Worm (Caenorhabditis elegans): ENCODE measurements around the gene flp-16.

Gene flp-16

DNA sequence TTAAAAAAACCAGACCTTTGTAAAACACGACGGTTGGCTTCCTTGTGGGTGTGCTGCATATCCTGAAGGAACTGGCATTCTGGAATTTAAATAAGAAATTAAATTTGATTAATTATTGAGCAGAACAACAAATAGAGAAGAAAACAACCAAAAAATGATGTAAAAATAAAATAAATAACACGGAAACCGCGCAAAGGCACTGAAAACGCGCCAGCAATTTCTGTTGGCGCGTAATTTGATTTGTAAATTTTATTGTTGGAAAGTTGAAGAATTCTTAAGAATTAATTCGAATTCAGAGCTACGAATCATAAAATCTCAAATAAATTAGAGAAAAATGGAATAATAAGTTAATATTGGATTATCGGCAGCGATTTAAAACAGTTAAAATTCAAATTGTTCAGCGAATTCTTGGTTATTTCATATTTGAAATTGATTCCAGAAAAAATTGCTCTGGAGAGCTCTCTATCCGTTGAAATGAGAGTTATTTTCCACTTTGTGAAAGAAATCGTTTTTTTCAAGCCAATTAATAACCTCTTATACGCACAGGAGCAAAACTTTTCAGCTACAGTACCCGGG is 2.8 kb downstream of the flp-16 start, which contains the start of gene romo-1:
Gene romo-1, minus strand, starts transcription at position 79 of the 576 bp plus-strand sequence.
- TF ChIP-seq ets-7 (tag; optimal IDR thresholded peaks at IDR 0.05) (no peak), flt-1 (GFP tag; IDR thresholded peaks at IDR 0.05) (no peak), tbx-11 (GFP tag; IDR thresholded peaks at IDR 0.05) (no peak), hmg-4 (GFP tag; optimal IDR thresholded peaks at IDR 0.05) (no peak), ceh-36 (tag; optimal IDR thresholded peaks at IDR 0.05) (no peak), ceh-13 (GFP tag; optimal IDR thresholded peaks at IDR 0.05) (no peak), aly-1 (tag; optimal IDR thresholded peaks at IDR 0.05) (no peak), B0310.2 (tag; optimal IDR thresholded peaks at IDR 0.05) (no peak)

- TF ChIP-seq ama-1 (optimal IDR thresholded peaks at IDR 0.05) (no peak), hmg-4 (GFP tag; optimal IDR thresholded peaks at IDR 0.05) (no peak)
Measured at ce11 chrII:13239593-13239992, 4.5 kb downstream of the flp-16 start.

- no peak for TF ChIP-seq F13C5.2 (tag; optimal IDR thresholded peaks at IDR 0.05)
- TF ChIP-seq ama-1 (optimal IDR thresholded peaks at IDR 0.05) = no peak
- no peak for TF ChIP-seq scrt-1 (GFP tag; IDR thresholded peaks at IDR 0.05)
- TF ChIP-seq hmbx-1 (tag; optimal IDR thresholded peaks at IDR 0.05) = no peak
- no peak for TF ChIP-seq ceh-36 (tag; optimal IDR thresholded peaks at IDR 0.05)
- TF ChIP-seq hnd-1 (tag; optimal IDR thresholded peaks at IDR 0.05) = no peak
- no peak for TF ChIP-seq tra-4 (tag; optimal IDR thresholded peaks at IDR 0.05)
- no peak for TF ChIP-seq pes-1 (GFP tag; IDR thresholded peaks at IDR 0.05)
Measured at ce11 chrII:13243021-13243420, 7.9 kb downstream of the flp-16 start, which contains the start of gene F15D4.4. TSS of gene F15D4.4 (minus strand) at chrII:13243121.

DNA sequence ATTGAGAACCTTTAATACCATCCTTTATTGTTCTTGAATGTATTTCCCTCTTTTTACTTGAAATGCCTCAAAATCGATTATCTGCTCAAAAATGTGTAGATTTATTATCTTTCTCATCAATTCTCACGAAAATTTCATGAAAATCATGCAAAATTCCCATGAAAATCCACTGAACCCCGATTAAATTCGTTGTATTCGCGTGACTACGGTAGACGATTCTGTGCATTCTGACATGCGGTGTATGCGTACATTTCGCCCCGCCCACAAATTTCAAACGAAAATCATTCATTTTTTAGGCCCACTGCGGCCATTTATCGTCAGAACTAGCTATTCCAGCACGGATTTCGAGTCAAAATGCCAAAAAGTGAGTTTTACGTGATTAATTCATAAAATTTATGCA is 10.0 kb downstream of the flp-16 start, which contains the start of gene F15D4.5:
Gene F15D4.5, plus strand, starts transcription at position 301 of the 400 bp plus-strand sequence.
- TF ChIP-seq ama-1 (optimal IDR thresholded peaks at IDR 0.05) = no peak
- no peak for TF ChIP-seq ceh-13 (GFP tag; optimal IDR thresholded peaks at IDR 0.05)
- no peak for TF ChIP-seq F13C5.2 (tag; optimal IDR thresholded peaks at IDR 0.05)
- TF ChIP-seq aly-1 (tag; optimal IDR thresholded peaks at IDR 0.05) = no peak
- TF ChIP-seq ceh-36 (tag; optimal IDR thresholded peaks at IDR 0.05) = no peak
- TF ChIP-seq ets-7 (tag; optimal IDR thresholded peaks at IDR 0.05) = no peak
- no peak for TF ChIP-seq sea-1 (GFP tag; conservative IDR thresholded peaks at IDR 0.05)
- no peak for TF ChIP-seq flt-1 (GFP tag; IDR thresholded peaks at IDR 0.05)
- no peak for TF ChIP-seq B0310.2 (tag; optimal IDR thresholded peaks at IDR 0.05)
- TF ChIP-seq hnd-1 (tag; optimal IDR thresholded peaks at IDR 0.05) = no peak
- no peak for TF ChIP-seq scrt-1 (GFP tag; IDR thresholded peaks at IDR 0.05)
- TF ChIP-seq hmg-4 (GFP tag; optimal IDR thresholded peaks at IDR 0.05) = no peak
- TF ChIP-seq tbx-37 (GFP tag; conservative IDR thresholded peaks at IDR 0.05) = no peak
- TF ChIP-seq pes-1 (GFP tag; IDR thresholded peaks at IDR 0.05) = no peak
- TF ChIP-seq tbx-11 (GFP tag; IDR thresholded peaks at IDR 0.05) = no peak
- no peak for TF ChIP-seq hmbx-1 (tag; optimal IDR thresholded peaks at IDR 0.05)
- no peak for TF ChIP-seq tra-4 (tag; optimal IDR thresholded peaks at IDR 0.05)

DNA sequence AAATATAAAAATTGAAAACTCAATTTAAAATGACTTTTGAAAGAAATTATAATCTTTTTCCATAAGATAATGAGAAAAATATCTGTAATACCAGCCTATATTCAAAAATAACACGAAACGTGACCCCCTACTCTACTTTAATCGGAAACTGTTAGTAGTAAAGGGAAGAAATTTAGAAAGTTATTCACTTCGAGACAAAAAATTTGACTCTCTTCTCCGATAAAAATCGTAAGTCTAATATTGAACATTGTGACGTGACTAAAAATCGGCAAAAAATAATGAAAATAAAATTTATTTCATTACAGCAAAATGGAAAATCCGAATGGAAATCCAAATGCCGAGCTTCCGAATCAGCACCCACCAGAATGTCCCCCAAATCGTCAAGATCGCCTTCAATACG is 13.8 kb downstream of the flp-16 start, which contains the start of gene F15D4.6:
Gene F15D4.6, plus strand, starts transcription at position 301 of the 400 bp plus-strand sequence.
- TF ChIP-seq hmbx-1 (tag; optimal IDR thresholded peaks at IDR 0.05) (no peak), pes-1 (GFP tag; IDR thresholded peaks at IDR 0.05) (no peak), sea-1 (GFP tag; conservative IDR thresholded peaks at IDR 0.05) (no peak), ets-7 (tag; optimal IDR thresholded peaks at IDR 0.05) (no peak), hmg-4 (GFP tag; optimal IDR thresholded peaks at IDR 0.05) (no peak)

ce11 chrII:13255291-13255690 is 20.2 kb downstream of the flp-16 start:
- TF ChIP-seq tbx-11 (GFP tag; IDR thresholded peaks at IDR 0.05) (no peak), sea-1 (GFP tag; conservative IDR thresholded peaks at IDR 0.05) (no peak), hnd-1 (tag; optimal IDR thresholded peaks at IDR 0.05) (no peak), F13C5.2 (tag; optimal IDR thresholded peaks at IDR 0.05) (no peak), ama-1 (optimal IDR thresholded peaks at IDR 0.05) (no peak), ceh-13 (GFP tag; optimal IDR thresholded peaks at IDR 0.05) (no peak), tra-4 (tag; optimal IDR thresholded peaks at IDR 0.05) (no peak), tbx-37 (GFP tag; conservative IDR thresholded peaks at IDR 0.05) (no peak)

ce11 chrII:13260540-13260939 is 25.4 kb downstream of the flp-16 start:
- TF ChIP-seq sea-1 (GFP tag; conservative IDR thresholded peaks at IDR 0.05) (no peak), hnd-1 (tag; optimal IDR thresholded peaks at IDR 0.05) (no peak), scrt-1 (GFP tag; IDR thresholded peaks at IDR 0.05) (no peak), hmbx-1 (tag; optimal IDR thresholded peaks at IDR 0.05) (no peak), pes-1 (GFP tag; IDR thresholded peaks at IDR 0.05) (no peak), ets-7 (tag; optimal IDR thresholded peaks at IDR 0.05) (no peak), ceh-36 (tag; optimal IDR thresholded peaks at IDR 0.05) (no peak), ceh-13 (GFP tag; optimal IDR thresholded peaks at IDR 0.05) (no peak), aly-1 (tag; optimal IDR thresholded peaks at IDR 0.05) (no peak), tbx-11 (GFP tag; IDR thresholded peaks at IDR 0.05) (no peak), B0310.2 (tag; optimal IDR thresholded peaks at IDR 0.05) (no peak), ama-1 (optimal IDR thresholded peaks at IDR 0.05) (no peak), tra-4 (tag; optimal IDR thresholded peaks at IDR 0.05) (no peak), F13C5.2 (tag; optimal IDR thresholded peaks at IDR 0.05) (no peak), tbx-37 (GFP tag; conservative IDR thresholded peaks at IDR 0.05) (no peak), flt-1 (GFP tag; IDR thresholded peaks at IDR 0.05) (no peak), hmg-4 (GFP tag; optimal IDR thresholded peaks at IDR 0.05) (no peak)

- TF ChIP-seq tbx-11 (GFP tag; IDR thresholded peaks at IDR 0.05) (no peak), ceh-36 (tag; optimal IDR thresholded peaks at IDR 0.05) (no peak), pes-1 (GFP tag; IDR thresholded peaks at IDR 0.05) (no peak), tra-4 (tag; optimal IDR thresholded peaks at IDR 0.05) (no peak), hnd-1 (tag; optimal IDR thresholded peaks at IDR 0.05) (no peak), sea-1 (GFP tag; conservative IDR thresholded peaks at IDR 0.05) (no peak), tbx-37 (GFP tag; conservative IDR thresholded peaks at IDR 0.05) (no peak)
Measured at ce11 chrII:13267305-13267704, 32.2 kb downstream of the flp-16 start.

Data from whole organism, early embryonic.